Worm (Caenorhabditis elegans): ENCODE measurements around the gene clec-263.

DNA sequence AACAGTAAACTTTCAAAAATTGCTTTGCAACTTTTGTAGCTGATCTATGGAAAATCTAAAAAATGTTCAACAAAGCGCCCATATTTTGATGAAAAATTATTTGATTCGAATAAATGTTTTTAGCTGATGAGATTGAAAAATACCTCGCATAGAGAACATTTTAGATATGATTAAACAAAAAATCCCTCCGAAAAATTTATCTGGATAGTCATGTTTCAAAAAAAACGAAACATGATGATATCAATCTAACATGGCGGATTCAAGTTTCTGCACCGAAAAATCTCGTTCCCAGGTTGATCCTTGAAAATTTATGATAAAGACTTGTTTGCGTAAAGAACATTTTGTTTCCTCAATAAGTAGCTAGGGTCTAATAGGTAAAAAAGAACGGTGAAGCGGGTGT lies 34.3 kb downstream of the clec-263 start, which contains the start of gene ttr-12:
- no peak for TF ChIP-seq elt-1 (tag; optimal IDR thresholded peaks at IDR 0.05; ENCODE audit: borderline replicate concordance, insufficient read depth)
- no peak for TF ChIP-seq sem-2 (GFP tag; optimal IDR thresholded peaks at IDR 0.05)
- no peak for TF ChIP-seq unc-39 (tag; optimal IDR thresholded peaks at IDR 0.05)
- TF ChIP-seq unc-62 (GFP tag; optimal IDR thresholded peaks at IDR 0.05) = no peak
- TF ChIP-seq lin-13 (tag; optimal IDR thresholded peaks at IDR 0.05) = no peak
- TF ChIP-seq nhr-12 (tag; optimal IDR thresholded peaks at IDR 0.05) = no peak
- no peak for TF ChIP-seq mep-1 (tag; optimal IDR thresholded peaks at IDR 0.05)
- no peak for TF ChIP-seq bed-3 (GFP tag; optimal IDR thresholded peaks at IDR 0.05)
- no peak for TF ChIP-seq nhr-237 (tag; optimal IDR thresholded peaks at IDR 0.05)
- no peak for TF ChIP-seq sptf-1 (tag; optimal IDR thresholded peaks at IDR 0.05)
- no peak for TF ChIP-seq pha-4 (tag; optimal IDR thresholded peaks at IDR 0.05)
- no peak for TF ChIP-seq nhr-28 (tag; optimal IDR thresholded peaks at IDR 0.05)
- no peak for TF ChIP-seq elt-3 (tag; optimal IDR thresholded peaks at IDR 0.05)
- TF ChIP-seq lsy-2 (tag; optimal IDR thresholded peaks at IDR 0.05) = no peak
